Worm (Caenorhabditis elegans): ENCODE measurements around the gene T07F10.3.

ce11 chrV:12824777-12825176 lies 45.1 kb downstream of the T07F10.3 start, which contains the start of gene ugt-16:
- TF ChIP-seq W03F9.2 (tag; optimal IDR thresholded peaks at IDR 0.05) = no peak
- no peak for TF ChIP-seq him-1 (tag; optimal IDR thresholded peaks at IDR 0.05)
- TF ChIP-seq dao-5 (tag; optimal IDR thresholded peaks at IDR 0.05) = no peak
